Fruit fly (Drosophila melanogaster) whole organism, embryonic: ENCODE data around the gene CG4942.
A peak's percentile ranks its signal among the peaks of the same experiment; 100 is the strongest.

Source experiments
- CG10979 ChIP-seq: fragments of 200-800 bp; sonication (Bioruptor generic); optimal IDR thresholded peaks from 2 replicates; lab custom pipeline; 2018; ENCODE audit warnings: missing biosample characterization, mild to moderate bottlenecking, missing genetic modification characterization, moderate library complexity
- CG11696 ChIP-seq: fragments of 200-800 bp; sonication (Bioruptor generic); IDR thresholded peaks from 2 replicates; pipeline ENCODE4 v1.3.6; 2022; ENCODE audit warnings: missing biosample characterization, missing genetic modification characterization
- CG12391 ChIP-seq: fragments of 200-800 bp; sonication (Bioruptor generic); optimal IDR thresholded peaks from 3 replicates; lab custom pipeline; 2018; ENCODE audit warnings: missing biosample characterization, mild to moderate bottlenecking, missing genetic modification characterization, moderate library complexity
- CG13775 ChIP-seq: fragments of 200-800 bp; sonication (Bioruptor generic); optimal IDR thresholded peaks from 3 replicates; lab custom pipeline; 2017; ENCODE audit warnings: missing biosample characterization, mild to moderate bottlenecking, missing genetic modification characterization
- CG15073 ChIP-seq: fragments of 200-800 bp; sonication (Bioruptor generic); optimal IDR thresholded peaks from 2 replicates; lab custom pipeline; 2016; ENCODE audit warnings: missing biosample characterization, missing genetic modification characterization
- CG15269 ChIP-seq: fragments of 200-800 bp; sonication (Bioruptor generic); optimal IDR thresholded peaks from 2 replicates; lab custom pipeline; 2018; ENCODE audit warnings: missing biosample characterization, mild to moderate bottlenecking, missing genetic modification characterization, moderate library complexity
- CG1602 ChIP-seq: fragments of 200-800 bp; sonication (Bioruptor generic); optimal IDR thresholded peaks from 3 replicates; lab custom pipeline; 2016; ENCODE audit warnings: missing biosample characterization, missing genetic modification characterization
- CG30403 ChIP-seq: fragments of 200-800 bp; sonication (Bioruptor generic); optimal IDR thresholded peaks from 3 replicates; lab custom pipeline; 2016; ENCODE audit warnings: missing biosample characterization, missing genetic modification characterization
- CG3407 ChIP-seq: fragments of 200-800 bp; sonication (Bioruptor generic); optimal IDR thresholded peaks from 2 replicates; lab custom pipeline; 2018; ENCODE audit warnings: missing biosample characterization, mild to moderate bottlenecking, missing genetic modification characterization
- CG34224 ChIP-seq: fragments of 200-800 bp; sonication (Bioruptor generic); IDR thresholded peaks from 3 replicates; pipeline ENCODE4 v1.3.6; 2022; ENCODE audit warnings: missing biosample characterization, missing genetic modification characterization; ENCODE audit not compliant: partially characterized antibody
- CG6272 ChIP-seq: fragments of 200-800 bp; sonication (Bioruptor generic); IDR thresholded peaks from 2 replicates; pipeline ENCODE4 v1.3.6; 2022; ENCODE audit warnings: missing biosample characterization, missing genetic modification characterization
- CG8359 ChIP-seq: fragments of 200-800 bp; sonication (Bioruptor generic); optimal IDR thresholded peaks from 2 replicates; lab custom pipeline; 2017; ENCODE audit warnings: missing biosample characterization, mild to moderate bottlenecking, missing genetic modification characterization, borderline replicate concordance
- CG8388 ChIP-seq: fragments of 200-800 bp; sonication (Bioruptor generic); optimal IDR thresholded peaks from 2 replicates; lab custom pipeline; 2019; ENCODE audit warnings: missing biosample characterization, mild to moderate bottlenecking, missing genetic modification characterization, moderate library complexity
- D ChIP-seq, 2 experiments: fragments of 200-800 bp in 1 of 2; fragments of >200 bp in 1 of 2; sonication (Bioruptor generic) in 1 of 2; optimal IDR thresholded peaks; 2 replicates in 1 of 2; 3 replicates in 1 of 2; lab custom pipeline; 2017; ENCODE audit warnings: mild to moderate bottlenecking in 1 of 2, missing biosample characterization in 1 of 2, missing genetic modification characterization in 1 of 2, missing genetic modification reagents in 1 of 2
- Deaf1 ChIP-seq: fragments of 200-800 bp; optimal IDR thresholded peaks from 3 replicates; lab custom pipeline; 2019; ENCODE audit warnings: missing biosample characterization, mild to moderate bottlenecking, missing genetic modification characterization, moderate library complexity
- ERR ChIP-seq: fragments of 200-800 bp; sonication (Bioruptor generic); optimal IDR thresholded peaks from 2 replicates; lab custom pipeline; 2016; ENCODE audit warnings: missing biosample characterization, missing genetic modification characterization
- Elba2 ChIP-seq: fragments of 200-800 bp; sonication (Bioruptor generic); optimal IDR thresholded peaks from 3 replicates; lab custom pipeline; 2016; ENCODE audit warnings: missing biosample characterization, missing genetic modification characterization
- Fer1 ChIP-seq: fragments of 200-800 bp; sonication (Bioruptor generic); optimal IDR thresholded peaks from 2 replicates; lab custom pipeline; 2017; ENCODE audit warnings: missing biosample characterization, mild to moderate bottlenecking, missing genetic modification characterization
- Lhr ChIP-seq: fragments of 200-800 bp; sonication (Bioruptor generic); optimal IDR thresholded peaks from 3 replicates; lab custom pipeline; 2017; ENCODE audit warnings: mild to moderate bottlenecking, missing biosample characterization, missing genetic modification reagents, missing genetic modification characterization
- NC2α ChIP-seq: fragments of 200-800 bp; sonication (Bioruptor generic); optimal IDR thresholded peaks from 2 replicates; lab custom pipeline; 2016; ENCODE audit warnings: missing biosample characterization, missing genetic modification characterization
- Nf-YA ChIP-seq: fragments of 200-800 bp; sonication (Bioruptor generic); IDR thresholded peaks from 2 replicates; pipeline ENCODE4 v1.3.6; 2022; ENCODE audit warnings: missing biosample characterization, missing genetic modification characterization
- abd-A ChIP-seq: fragments of 200-800 bp; sonication (Bioruptor generic); optimal IDR thresholded peaks from 3 replicates; lab custom pipeline; 2019; ENCODE audit warnings: missing biosample characterization, mild to moderate bottlenecking, missing genetic modification characterization, moderate library complexity
- cad ChIP-seq: fragments of >200 bp; optimal IDR thresholded peaks from 2 replicates; lab custom pipeline; 2017; ENCODE audit warnings: missing biosample characterization, missing genetic modification characterization
- cg ChIP-seq: fragments of 200-800 bp; sonication (Bioruptor generic); optimal IDR thresholded peaks from 3 replicates; lab custom pipeline; 2019; ENCODE audit warnings: missing biosample characterization, mild to moderate bottlenecking, missing genetic modification characterization, moderate library complexity
- crp ChIP-seq, 2 experiments: fragments of 200-800 bp; sonication (Bioruptor generic); optimal IDR thresholded peaks; 2 replicates in 1 of 2; 3 replicates in 1 of 2; lab custom pipeline; 2017; ENCODE audit warnings: missing biosample characterization in 2 of 2, missing genetic modification characterization in 2 of 2, mild to moderate bottlenecking in 1 of 2, moderate library complexity in 1 of 2
- danr ChIP-seq: fragments of 200-800 bp; sonication (Bioruptor generic); IDR thresholded peaks from 2 replicates; pipeline ENCODE4 v1.3.6; 2022; ENCODE audit warnings: missing biosample characterization, missing genetic modification characterization
- fru ChIP-seq: fragments of >200 bp; optimal IDR thresholded peaks from 2 replicates; lab custom pipeline; 2017
- grau ChIP-seq: fragments of 200-800 bp; optimal IDR thresholded peaks from 3 replicates; lab custom pipeline; 2019; ENCODE audit warnings: missing biosample characterization, mild to moderate bottlenecking, missing genetic modification characterization, moderate library complexity
- kah ChIP-seq: fragments of 200-800 bp; sonication (Bioruptor generic); optimal IDR thresholded peaks from 2 replicates; lab custom pipeline; 2018; ENCODE audit warnings: missing biosample characterization, mild to moderate bottlenecking, missing genetic modification characterization
- knrl ChIP-seq: fragments of 200-800 bp; sonication (Bioruptor generic); IDR thresholded peaks from 3 replicates; pipeline ENCODE4 v1.3.6; 2022; ENCODE audit warnings: missing biosample characterization, missing genetic modification characterization; ENCODE audit not compliant: partially characterized antibody
- lbe ChIP-seq: fragments of 200-800 bp; sonication (Bioruptor generic); optimal IDR thresholded peaks from 2 replicates; lab custom pipeline; 2016; ENCODE audit warnings: missing biosample characterization, mild to moderate bottlenecking, missing genetic modification characterization
- pros ChIP-seq: fragments of 200-800 bp; sonication (Bioruptor generic); optimal IDR thresholded peaks from 3 replicates; lab custom pipeline; 2019; ENCODE audit warnings: missing biosample characterization, mild to moderate bottlenecking, missing genetic modification characterization, moderate library complexity
- pum ChIP-seq: fragments of 200-800 bp; sonication (Bioruptor generic); optimal IDR thresholded peaks from 2 replicates; lab custom pipeline; 2016; ENCODE audit warnings: missing biosample characterization, missing genetic modification characterization
- ranshi ChIP-seq: fragments of 200-800 bp; sonication (Bioruptor generic); IDR thresholded peaks from 2 replicates; pipeline ENCODE4 v1.3.6; 2022; ENCODE audit warnings: missing biosample characterization, missing genetic modification characterization
- repo ChIP-seq: fragments of 200-800 bp; sonication (Bioruptor generic); optimal IDR thresholded peaks from 2 replicates; lab custom pipeline; 2016; ENCODE audit warnings: missing biosample characterization, missing genetic modification characterization
- schlank ChIP-seq: fragments of 200-800 bp; sonication (Bioruptor generic); optimal IDR thresholded peaks from 2 replicates; lab custom pipeline; 2018; ENCODE audit warnings: missing biosample characterization, mild to moderate bottlenecking, missing genetic modification characterization
- sug ChIP-seq: fragments of 200-800 bp; optimal IDR thresholded peaks from 2 replicates; lab custom pipeline; 2019; ENCODE audit warnings: missing biosample characterization, mild to moderate bottlenecking, missing genetic modification characterization, moderate library complexity
- trh ChIP-seq: fragments of 200-800 bp; sonication (Bioruptor generic); optimal IDR thresholded peaks from 2 replicates; lab custom pipeline; 2016; ENCODE audit warnings: missing biosample characterization, missing genetic modification characterization
- ttk ChIP-seq: fragments of 200-800 bp; sonication (Bioruptor generic); IDR thresholded peaks from 2 replicates; pipeline ENCODE4 v2.1.2; 2022; ENCODE audit warnings: missing biosample characterization, missing genetic modification characterization
- twi ChIP-seq: fragments of 200-800 bp; optimal IDR thresholded peaks from 2 replicates; lab custom pipeline; 2019; ENCODE audit warnings: missing biosample characterization, mild to moderate bottlenecking, missing genetic modification characterization, moderate library complexity
- unc-4 ChIP-seq: fragments of 200-800 bp; sonication (Bioruptor generic); IDR thresholded peaks from 2 replicates; pipeline ENCODE4 v1.3.6; 2022; ENCODE audit warnings: missing biosample characterization, missing genetic modification characterization; ENCODE audit not compliant: partially characterized antibody
- unpg ChIP-seq: fragments of 200-800 bp; sonication (Bioruptor generic); optimal IDR thresholded peaks from 3 replicates; lab custom pipeline; 2018; ENCODE audit warnings: missing biosample characterization, mild to moderate bottlenecking, missing genetic modification characterization, moderate library complexity
- vvl ChIP-seq: fragments of 200-800 bp; sonication (Bioruptor generic); IDR thresholded peaks from 2 replicates; pipeline ENCODE4 v1.3.6; 2022; ENCODE audit warnings: missing biosample characterization, missing genetic modification characterization
- zen ChIP-seq: fragments of 200-800 bp; sonication (Bioruptor generic); optimal IDR thresholded peaks from 3 replicates; lab custom pipeline; 2018; ENCODE audit warnings: missing biosample characterization, mild to moderate bottlenecking, missing genetic modification characterization, moderate library complexity
- zfh1 ChIP-seq: fragments of 200-800 bp; sonication (Bioruptor generic); IDR thresholded peaks from 3 replicates; pipeline ENCODE4 v1.3.6; 2022; ENCODE audit warnings: missing biosample characterization, missing genetic modification characterization

CG4942 gene

DNA sequence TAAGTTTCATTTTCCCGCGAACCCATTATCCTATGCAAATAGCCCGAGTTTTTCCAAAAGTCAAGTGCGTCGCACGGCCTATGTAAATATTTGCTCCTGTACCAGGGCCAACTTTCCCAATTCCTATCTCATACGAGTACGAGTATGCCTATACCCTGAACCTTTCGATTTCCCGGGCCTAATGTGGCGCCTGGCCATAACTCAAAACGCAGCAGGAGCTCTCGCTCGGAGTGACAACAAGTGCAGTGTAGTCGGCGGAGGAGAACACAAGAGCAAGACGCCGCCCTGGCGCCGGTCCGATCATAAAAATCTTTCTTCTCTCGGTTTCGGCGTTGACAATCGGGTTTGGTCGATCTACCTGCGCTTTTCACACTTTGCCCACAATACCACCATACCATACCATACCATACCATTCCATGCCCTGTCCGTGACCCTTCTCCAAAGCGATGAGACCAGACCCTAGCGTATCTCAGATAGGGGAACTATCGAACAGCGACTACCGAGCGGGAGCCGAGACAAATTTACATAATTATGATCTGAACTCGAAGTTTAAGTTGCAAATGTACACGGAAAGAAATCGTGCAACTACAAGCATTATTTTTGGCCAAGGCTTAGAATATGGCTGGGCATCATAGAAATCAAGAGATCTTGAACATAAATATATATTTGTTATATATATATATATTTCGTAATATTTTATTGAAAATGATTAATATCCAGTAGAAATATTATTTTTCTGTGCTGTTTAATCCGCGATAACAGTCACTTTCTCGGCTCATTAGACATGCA is 30.5 kb upstream of the CG4942 start (continued):
- TF ChIP-seq unc-4 (GFP tag; lab: Robert Waterston, UW) = no peak
- no peak for TF ChIP-seq NC2α (GFP tag; lab: Kevin White, UChicago)
- peak; percentile 4 for TF ChIP-seq Lhr
- TF ChIP-seq vvl (GFP tag; lab: Robert Waterston, UW) = peak; percentile 81
- no peak for TF ChIP-seq Fer1 (GFP tag; lab: Kevin White, UChicago)
- no peak for TF ChIP-seq CG34224
- no peak for TF ChIP-seq Elba2 (GFP tag; lab: Kevin White, UChicago)
- TF ChIP-seq abd-A (tag; lab: Kevin White, UChicago) = peak; percentile 59
- no peak for TF ChIP-seq ERR (GFP tag; lab: Kevin White, UChicago)
- peak; percentile 92 for TF ChIP-seq cad
- peak; percentile 3 for TF ChIP-seq CG13775
- TF ChIP-seq ranshi (GFP tag; lab: Robert Waterston, UW) = peak; percentile 14; the same call in 1 of the 2 replicates
- peak; percentile 1 for TF ChIP-seq CG3407 (GFP tag; lab: Kevin White, UChicago)
- no peak for TF ChIP-seq CG11696 (GFP tag; lab: Robert Waterston, UW)
- no peak for TF ChIP-seq danr (GFP tag; lab: Robert Waterston, UW)
- TF ChIP-seq CG10979 (tag; lab: Kevin White, UChicago) = peak; percentile 77
- peak; percentile 38 for TF ChIP-seq grau (tag; lab: Kevin White, UChicago)
- TF ChIP-seq zen (tag; lab: Kevin White, UChicago) = peak; percentile 76
- TF ChIP-seq CG1602 = peak; percentile 23
- peak; percentile 55 for TF ChIP-seq CG12391 (tag; lab: Kevin White, UChicago)
- no peak for TF ChIP-seq CG30403 (GFP tag; lab: Kevin White, UChicago)
- TF ChIP-seq Nf-YA (GFP tag; lab: Robert Waterston, UW) = no peak
- no peak for TF ChIP-seq schlank (tag; lab: Kevin White, UChicago)
- no peak for TF ChIP-seq lbe
- TF ChIP-seq CG8388 (GFP tag; lab: Kevin White, UChicago) = peak; percentile 51
- TF ChIP-seq ttk = 0 out of 2 replicates have a peak, but pooled peaks have one; percentile 15
- TF ChIP-seq crp (GFP tag; optimal IDR thresholded peaks at IDR 0.05; lab: Kevin White, UChicago) = no peak
- peak; percentile 55 for TF ChIP-seq unpg (GFP tag; lab: Kevin White, UChicago)
- peak; percentile 75 for TF ChIP-seq zfh1 (GFP tag; lab: Robert Waterston, UW)
- TF ChIP-seq, all 482 proteins: peak for 120

DNA sequence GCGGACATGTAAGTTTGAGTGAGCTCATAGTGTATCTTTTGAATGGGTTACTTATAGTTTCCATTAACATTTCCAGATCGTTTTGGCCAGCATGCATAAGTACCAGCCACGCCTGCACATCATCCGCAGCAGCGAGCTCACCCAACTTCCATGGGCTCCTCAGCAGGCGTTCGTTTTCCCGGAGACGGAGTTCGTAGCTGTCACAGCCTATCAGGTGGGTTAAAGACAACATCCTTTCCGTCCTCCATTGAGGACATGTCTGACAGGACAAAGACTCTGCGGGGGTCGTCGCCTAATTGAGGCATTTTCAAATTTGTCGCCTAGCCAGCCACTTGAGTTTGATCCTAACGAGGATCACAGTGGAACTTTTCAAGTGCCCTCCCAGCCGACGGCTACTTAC is 29.3 kb upstream of the CG4942 start:
- peak; percentile 76 for TF ChIP-seq zen (tag; lab: Kevin White, UChicago)
- TF ChIP-seq pros (GFP tag; lab: Kevin White, UChicago) = no peak
- TF ChIP-seq twi (tag; lab: Kevin White, UChicago) = peak; percentile 77
- TF ChIP-seq pum = no peak
- peak; percentile 80 for TF ChIP-seq D (optimal IDR thresholded peaks at IDR 0.05; lab: Kevin White, UChicago)
- no peak for TF ChIP-seq D (GFP tag; optimal IDR thresholded peaks at IDR 0.05; lab: Kevin White, UChicago)

- TF ChIP-seq trh (GFP tag; lab: Kevin White, UChicago) = no peak
- TF ChIP-seq sug (tag; lab: Kevin White, UChicago) = no peak
- no peak for TF ChIP-seq knrl (GFP tag; lab: Robert Waterston, UW)
- no peak for TF ChIP-seq grau (tag; lab: Kevin White, UChicago)
- no peak for TF ChIP-seq CG6272 (GFP tag; lab: Robert Waterston, UW)
- TF ChIP-seq schlank (tag; lab: Kevin White, UChicago) = no peak
- no peak for TF ChIP-seq kah (GFP tag; lab: Kevin White, UChicago)
- no peak for TF ChIP-seq CG15269
- no peak for TF ChIP-seq repo (GFP tag; lab: Kevin White, UChicago)
- no peak for TF ChIP-seq CG15073 (GFP tag; lab: Kevin White, UChicago)
- TF ChIP-seq fru (lab: Kevin White, UChicago) = no peak
- no peak for TF ChIP-seq Deaf1 (tag; lab: Kevin White, UChicago)
- TF ChIP-seq cg = no peak
- TF ChIP-seq CG8359 (GFP tag; lab: Kevin White, UChicago) = no peak
- TF ChIP-seq lbe = no peak
Measured at dm6 chr3L:9044896-9045295, 28.0 kb upstream of the CG4942 start.
